Worm (Caenorhabditis elegans) whole organism, mixed stage, embryonic: ENCODE results near the gene elt-1.

Experiments
- ceh-43 ChIP-seq: fragments of 200-800 bp; sonication (Bioruptor generic); optimal IDR thresholded peaks from 2 replicates; lab custom pipeline; 2018; ENCODE audit warnings: mild to moderate bottlenecking, missing genetic modification characterization, moderate library complexity, missing compliant biosample characterization
- hlh-1 ChIP-seq: fragments of 150-350 bp; optimal IDR thresholded peaks from 2 replicates; lab custom pipeline; 2014; ENCODE audit warnings: missing biosample characterization, missing genetic modification reagents, missing genetic modification characterization
- lin-13 ChIP-seq: fragments of 150-350 bp; optimal IDR thresholded peaks from 2 replicates; lab custom pipeline; 2014; ENCODE audit warnings: missing biosample characterization, missing genetic modification characterization
- mab-5 ChIP-seq: fragments of 150-350 bp; optimal IDR thresholded peaks from 2 replicates; lab custom pipeline; 2014; ENCODE audit warnings: missing biosample characterization, missing genetic modification characterization
- mep-1 ChIP-seq: fragments of 150-350 bp; optimal IDR thresholded peaks from 2 replicates; lab custom pipeline; 2017; ENCODE audit warnings: missing biosample characterization, missing genetic modification reagents, missing genetic modification characterization, inconsistent platforms
- nhr-237 ChIP-seq: fragments of 150-350 bp; optimal IDR thresholded peaks from 2 replicates; lab custom pipeline; 2014; ENCODE audit warnings: missing biosample characterization, missing genetic modification characterization
- pha-4 ChIP-seq: fragments of 150-350 bp; optimal IDR thresholded peaks from 2 replicates; lab custom pipeline; 2018; ENCODE audit warnings: missing biosample characterization, missing genetic modification reagents, missing genetic modification characterization
- snpc-4 ChIP-seq: fragments of 150-350 bp; optimal IDR thresholded peaks from 2 replicates; lab custom pipeline; 2014; ENCODE audit warnings: missing biosample characterization, missing genetic modification characterization
- unc-62 ChIP-seq: fragments of 150-350 bp; optimal IDR thresholded peaks from 2 replicates; lab custom pipeline; 2014; ENCODE audit warnings: missing biosample characterization, missing genetic modification reagents, missing genetic modification characterization

DNA sequence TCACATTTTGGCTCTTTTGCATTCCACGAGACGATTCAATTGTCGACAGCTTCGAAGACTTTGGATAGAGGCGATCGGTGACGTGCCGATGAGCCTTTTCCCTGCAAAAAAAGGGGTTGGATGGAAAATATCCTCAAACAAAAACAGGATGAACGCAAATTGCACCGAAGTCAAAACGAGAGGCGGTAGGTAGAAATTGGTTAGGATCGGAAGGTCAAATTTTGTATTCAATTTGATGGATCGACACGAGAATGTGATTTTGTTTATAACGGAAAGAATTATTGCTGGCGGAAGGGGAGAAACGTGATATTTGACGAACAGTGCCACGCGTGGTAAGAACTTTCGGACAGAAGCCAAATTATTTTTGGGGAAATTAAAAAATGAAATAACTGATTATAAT lies 20.1 kb downstream of the elt-1 start, which contains the start of gene mca-1:
- TF ChIP-seq pha-4 (tag; lab: Kevin White, UChicago) (no peak), mab-5 (no peak), ceh-43 (no peak), unc-62 (no peak), nhr-237 (tag; lab: Kevin White, UChicago) (no peak), snpc-4 (tag; lab: Kevin White, UChicago) (no peak), hlh-1 (no peak), mep-1 (tag; lab: Kevin White, UChicago) (no peak), lin-13 (no peak)
